Worm (Caenorhabditis elegans) whole organism, L4 larva: ENCODE results near the gene txt-4.

Source experiments
- aly-2 ChIP-seq: sonication (generic microtip); optimal IDR thresholded peaks from 2 replicates; lab custom pipeline; 2018; ENCODE audit warnings: missing biosample characterization, missing genetic modification characterization
- madf-9 ChIP-seq: fragments of 200-800 bp; sonication (Bioruptor generic); conservative IDR thresholded peaks from 2 replicates; pipeline ENCODE4 v1.3.6; 2022; ENCODE audit warnings: missing genetic modification reagents, missing genetic modification characterization, missing compliant biosample characterization
- nhr-237 ChIP-seq: sonication (generic microtip); optimal IDR thresholded peaks from 2 replicates; lab custom pipeline; 2017; ENCODE audit warnings: missing biosample characterization, missing genetic modification characterization
- nhr-25 ChIP-seq: sonication (generic microtip); optimal IDR thresholded peaks from 2 replicates; lab custom pipeline; 2017; ENCODE audit warnings: missing genetic modification characterization, mild to moderate bottlenecking, missing compliant biosample characterization, antibody characterized with exemption, moderate library complexity, borderline replicate concordance; ENCODE audit not compliant: insufficient read depth
- pha-4 ChIP-seq, 2 experiments: fragments of 150-350 bp in 1 of 2; fragments of 200-800 bp in 1 of 2; sonication (Bioruptor generic) in 1 of 2; IDR thresholded peaks in 1 of 2; optimal IDR thresholded peaks in 1 of 2; 2 replicates each; pipeline versions ENCODE4 v1.3.6 to Lab custom; 2014 to 2022; ENCODE audit warnings: missing genetic modification characterization in 2 of 2, missing genetic modification reagents in 2 of 2, missing biosample characterization in 1 of 2, missing compliant biosample characterization in 1 of 2
- skn-1 ChIP-seq: fragments of 150-350 bp; optimal IDR thresholded peaks from 2 replicates; lab custom pipeline; 2014; ENCODE audit warnings: missing biosample characterization, missing genetic modification characterization
- snpc-1.2 ChIP-seq: fragments of 200-800 bp; sonication (Bioruptor generic); IDR thresholded peaks from 2 replicates; pipeline ENCODE4 v1.3.6; 2022; ENCODE audit warnings: missing genetic modification reagents, missing genetic modification characterization, missing compliant biosample characterization
- snpc-4 ChIP-seq: fragments of 150-350 bp; optimal IDR thresholded peaks from 2 replicates; lab custom pipeline; 2014; ENCODE audit warnings: missing biosample characterization, missing genetic modification characterization
- unc-62 ChIP-seq, 3 experiments: fragments of 150-350 bp in 1 of 3; sonication (generic microtip); optimal IDR thresholded peaks in 2 of 3; peaks in 1 of 3; 1 replicate in 1 of 3; 2 replicates in 2 of 3; lab custom pipeline; 2014 to 2017; ENCODE audit warnings: missing biosample characterization in 3 of 3, missing genetic modification characterization in 3 of 3, missing genetic modification reagents in 3 of 3, missing genotype in 1 of 3

ce11 chrIV:1523418-1523817 is 13.1 kb downstream of the txt-4 start, which contains the start of gene K03H6.1:
- TF ChIP-seq snpc-1.2 (GFP tag; lab: Robert Waterston, UW) (no peak), aly-2 (tag; lab: Kevin White, UChicago) (no peak), skn-1 (no peak), nhr-237 (no peak), nhr-25 (tag; lab: Kevin White, UChicago) (no peak), pha-4 (GFP tag; IDR thresholded peaks at IDR 0.05; lab: Robert Waterston, UW) (no peak), pha-4 (tag; optimal IDR thresholded peaks at IDR 0.05; lab: Kevin White, UChicago) (no peak), snpc-4 (tag; lab: Kevin White, UChicago) (no peak), unc-62 (GFP tag; optimal IDR thresholded peaks at IDR 0.05 in 1 of 2; lab: Kevin White, UChicago) (peak in 1 of 2 experiments; percentile 53), unc-62 (tag; optimal IDR thresholded peaks at IDR 0.05; lab: Kevin White, UChicago) (no peak), madf-9 (GFP tag; lab: Robert Waterston, UW) (no peak)
